Fruit fly (Drosophila melanogaster): ENCODE measurements around the gene myo.
A peak's percentile ranks its signal among the peaks of the same experiment; 100 is the strongest.

The myo gene

DNA sequence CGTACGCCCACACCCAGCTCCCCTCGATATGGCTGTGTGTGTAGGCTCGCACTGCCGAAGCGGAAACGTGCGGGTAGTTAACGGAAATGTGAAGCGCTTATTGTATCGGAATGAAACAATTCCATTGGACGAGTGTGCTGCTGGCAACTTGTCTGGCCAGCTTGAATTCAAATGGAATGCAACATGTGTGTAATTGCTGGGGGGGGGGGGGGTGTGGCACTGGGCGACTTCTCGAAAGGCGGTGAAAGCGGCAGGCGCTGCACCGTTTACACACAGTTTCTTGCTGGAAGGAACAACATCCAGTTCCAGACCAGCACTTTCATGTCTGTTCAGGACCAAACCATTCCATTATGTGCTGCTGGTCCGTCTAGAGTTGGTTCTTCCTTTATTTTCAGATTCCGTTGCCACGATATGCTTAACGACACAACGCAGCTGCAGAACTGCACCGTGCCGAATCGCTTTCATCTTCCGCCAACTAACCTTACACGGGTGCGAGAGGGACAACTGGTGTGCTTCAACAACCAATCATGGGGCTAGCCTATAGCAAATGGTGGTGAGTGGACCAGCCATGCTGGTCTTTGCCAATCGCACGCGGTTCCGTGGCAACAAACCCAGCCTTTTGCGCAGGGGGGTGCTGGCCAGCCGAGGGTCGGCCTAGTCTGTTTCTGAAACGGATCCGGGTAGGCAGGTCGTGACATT lies 8.3 kb upstream of the myo start (continued):
- TF ChIP-seq exex (tag; optimal IDR thresholded peaks at IDR 0.05) (no peak), bsh (GFP tag; optimal IDR thresholded peaks at IDR 0.05) (no peak), CG6175 (GFP tag; IDR thresholded peaks at IDR 0.05) (no peak), sqz (GFP tag; optimal IDR thresholded peaks at IDR 0.05) (no peak), bbx (GFP tag; IDR thresholded peaks at IDR 0.05; ENCODE audit: partially characterized antibody) (0 out of 2 replicates have a peak, but pooled peaks have one; percentile 42), MTF-1 (GFP tag; optimal IDR thresholded peaks at IDR 0.05; ENCODE audit: borderline replicate concordance) (no peak), PHDP (tag; optimal IDR thresholded peaks at IDR 0.05) (no peak), CG31224 (GFP tag; IDR thresholded peaks at IDR 0.05) (no peak), gsb-n (tag; optimal IDR thresholded peaks at IDR 0.05) (peak; percentile 98), seq (GFP tag; IDR thresholded peaks at IDR 0.05) (peak; percentile 52; the same call in 1 of the 2 replicates), CG9215 (GFP tag; IDR thresholded peaks at IDR 0.05) (no peak), CG17802 (tag; optimal IDR thresholded peaks at IDR 0.05) (peak; percentile 83), CG6791 (GFP tag; IDR thresholded peaks at IDR 0.05; ENCODE audit: partially characterized antibody) (no peak), sug (tag; optimal IDR thresholded peaks at IDR 0.05) (no peak), nerfin-1 (tag; optimal IDR thresholded peaks at IDR 0.05) (peak; percentile 41), chinmo (GFP tag; IDR thresholded peaks at IDR 0.05; ENCODE audit: partially characterized antibody) (0 out of 4 replicates have a peak, but pooled peaks have one; percentile 68), slp2 (GFP tag; optimal IDR thresholded peaks at IDR 0.05) (no peak), gcm2 (GFP tag; optimal IDR thresholded peaks at IDR 0.05) (no peak), CG13894 (tag; optimal IDR thresholded peaks at IDR 0.05) (no peak), jumu (GFP tag; optimal IDR thresholded peaks at IDR 0.05) (no peak), CG2120 (GFP tag; optimal IDR thresholded peaks at IDR 0.05) (no peak), CG1233 (GFP tag; optimal IDR thresholded peaks at IDR 0.05) (no peak), Elba2 (GFP tag; optimal IDR thresholded peaks at IDR 0.05) (no peak), grn (GFP tag; optimal IDR thresholded peaks at IDR 0.05) (no peak), maf-S (GFP tag; optimal IDR thresholded peaks at IDR 0.05) (no peak), HmgD (GFP tag; optimal IDR thresholded peaks at IDR 0.05) (no peak), Blimp-1 (GFP tag; optimal IDR thresholded peaks at IDR 0.05) (no peak), B-H2 (GFP tag; optimal IDR thresholded peaks at IDR 0.05) (no peak), Hr3 (GFP tag; optimal IDR thresholded peaks at IDR 0.05) (no peak), CrebB (tag; optimal IDR thresholded peaks at IDR 0.05) (no peak), rib (GFP tag; IDR thresholded peaks at IDR 0.05) (no peak), Scr (GFP tag; IDR thresholded peaks at IDR 0.05; ENCODE audit: partially characterized antibody) (no peak), salm (tag; optimal IDR thresholded peaks at IDR 0.05) (no peak), CG14965 (GFP tag; optimal IDR thresholded peaks at IDR 0.05; ENCODE audit: borderline replicate concordance) (no peak), HLH4C (GFP tag; IDR thresholded peaks at IDR 0.05; ENCODE audit: partially characterized antibody) (no peak), row (GFP tag; IDR thresholded peaks at IDR 0.05) (no peak), slbo (GFP tag; IDR thresholded peaks at IDR 0.05) (no peak), sim (GFP tag; IDR thresholded peaks at IDR 0.05) (no peak), lab (GFP tag; optimal IDR thresholded peaks at IDR 0.05) (no peak), CG15269 (tag; optimal IDR thresholded peaks at IDR 0.05) (no peak), gcm (GFP tag; optimal IDR thresholded peaks at IDR 0.05) (peak; percentile 25)
